Worm (Caenorhabditis elegans): ENCODE measurements around the gene C03E10.1.

The C03E10.1 gene

ce11 chrV:11326914-11327367 lies 36.0 kb downstream of the C03E10.1 start, which contains the start of gene tmed-10 (continued):
- TF ChIP-seq daf-19 (GFP tag; conservative IDR thresholded peaks at IDR 0.05) (no peak), nhr-111 (GFP tag; optimal IDR thresholded peaks at IDR 0.05) (no peak), lim-7 (GFP tag; IDR thresholded peaks at IDR 0.05) (no peak), ceh-82 (tag; optimal IDR thresholded peaks at IDR 0.05) (no peak), ama-1 (optimal IDR thresholded peaks at IDR 0.05) (no peak), php-3 (GFP tag; IDR thresholded peaks at IDR 0.05) (no peak), Y105C5A.15 (GFP tag; IDR thresholded peaks at IDR 0.05) (no peak), zfp-2 (tag; optimal IDR thresholded peaks at IDR 0.05) (no peak), zfp-3 (GFP tag; conservative IDR thresholded peaks at IDR 0.05) (no peak), nhr-48 (tag; optimal IDR thresholded peaks at IDR 0.05) (no peak), ZK546.5 (tag; optimal IDR thresholded peaks at IDR 0.05) (no peak), F10B5.3 (tag; optimal IDR thresholded peaks at IDR 0.05) (no peak), sdz-12 (GFP tag; optimal IDR thresholded peaks at IDR 0.05) (no peak), ceh-44 (GFP tag; IDR thresholded peaks at IDR 0.05) (peak; percentile 53; the same call in 1 of the 2 replicates), lin-39 (tag; optimal IDR thresholded peaks at IDR 0.05) (no peak), zip-11 (GFP tag; IDR thresholded peaks at IDR 0.05) (no peak), vab-7 (GFP tag; IDR thresholded peaks at IDR 0.05) (no peak), jun-1 (tag; optimal IDR thresholded peaks at IDR 0.05) (no peak), ceh-28 (tag; optimal IDR thresholded peaks at IDR 0.05) (no peak), lin-38 (GFP tag; IDR thresholded peaks at IDR 0.05) (peak; percentile 95), fkh-10 (GFP tag; optimal IDR thresholded peaks at IDR 0.05) (no peak), aly-2 (tag; optimal IDR thresholded peaks at IDR 0.05) (no peak), nhr-102 (tag; optimal IDR thresholded peaks at IDR 0.05) (no peak), hlh-11 (tag; optimal IDR thresholded peaks at IDR 0.05) (peak; percentile 64), lin-13 (GFP tag; optimal IDR thresholded peaks at IDR 0.05) (peak; percentile 10), dmd-6 (GFP tag; IDR thresholded peaks at IDR 0.05) (peak; percentile 72), mxl-2 (GFP tag; conservative IDR thresholded peaks at IDR 0.05) (no peak), F26F4.8 (GFP tag; conservative IDR thresholded peaks at IDR 0.05) (no peak), R02D3.7 (tag; optimal IDR thresholded peaks at IDR 0.05) (no peak), Y75B8A.6 (GFP tag; IDR thresholded peaks at IDR 0.05) (no peak), hlh-30 (tag; optimal IDR thresholded peaks at IDR 0.05; ENCODE audit: insufficient read depth) (peak; percentile 44), arid-1 (GFP tag; conservative IDR thresholded peaks at IDR 0.05) (no peak), spr-3 (GFP tag; optimal IDR thresholded peaks at IDR 0.05) (no peak), saeg-2 (GFP tag; IDR thresholded peaks at IDR 0.05) (no peak), zag-1 (tag; optimal IDR thresholded peaks at IDR 0.05) (no peak), ztf-11 (tag; optimal IDR thresholded peaks at IDR 0.05) (no peak), unc-62 (GFP tag; optimal IDR thresholded peaks at IDR 0.05 in 1 of 2) (peak in 1 of 2 experiments; percentile 56), unc-62 (tag; optimal IDR thresholded peaks at IDR 0.05) (no peak), nhr-237 (tag; optimal IDR thresholded peaks at IDR 0.05) (no peak), F37D6.2 (tag; optimal IDR thresholded peaks at IDR 0.05) (no peak), dmd-9 (GFP tag; IDR thresholded peaks at IDR 0.05) (0 out of 2 replicates have a peak, but pooled peaks have one; percentile 10), ceh-20 (GFP tag; IDR thresholded peaks at IDR 0.05) (peak; percentile 75), ztf-7 (tag; optimal IDR thresholded peaks at IDR 0.05) (no peak), lsy-2 (tag; optimal IDR thresholded peaks at IDR 0.05) (peak in 1 of 2 experiments; percentile 93), daf-16 (GFP tag; optimal IDR thresholded peaks at IDR 0.05) (no peak), daf-16 (tag; optimal IDR thresholded peaks at IDR 0.05) (no peak), hif-1 (tag; optimal IDR thresholded peaks at IDR 0.05) (peak in 1 of 2 experiments; percentile 12), mdt-29 (GFP tag; IDR thresholded peaks at IDR 0.05) (no peak), lir-3 (tag; optimal IDR thresholded peaks at IDR 0.05) (no peak), spr-1 (tag; optimal IDR thresholded peaks at IDR 0.05) (no peak)

Measured in whole organism, L4 larva.